Worm (Caenorhabditis elegans) whole organism, L4/young adult: ENCODE results near the gene F22B5.6.

ENCODE experiments used
- W03F9.2 ChIP-seq: fragments of 150-350 bp; optimal IDR thresholded peaks from 2 replicates; lab custom pipeline; 2014; ENCODE audit warnings: missing biosample characterization, missing genetic modification characterization
- him-1 ChIP-seq: sonication (generic microtip); optimal IDR thresholded peaks from 2 replicates; lab custom pipeline; 2016; ENCODE audit warnings: missing genotype, missing genetic modification reagents, missing genetic modification characterization, missing compliant biosample characterization

ce11 chrII:8446731-8447130, 9.3 kb downstream of the F22B5.6 start, which contains the start of gene cut-3:
- TF ChIP-seq him-1 (tag; lab: Kevin White, UChicago): no peak
- no peak for TF ChIP-seq W03F9.2 (tag; lab: Kevin White, UChicago)
